Fruit fly (Drosophila melanogaster) whole organism, embryonic: ENCODE measurements around the gene THADA.

Experiments used
- B-H2 ChIP-seq: fragments of 200-800 bp; sonication (Bioruptor generic); optimal IDR thresholded peaks from 2 replicates; lab custom pipeline; 2018; ENCODE audit warnings: missing biosample characterization, mild to moderate bottlenecking, missing genetic modification characterization
- BEAF-32 ChIP-seq: fragments of 200-800 bp; sonication (Bioruptor generic); optimal IDR thresholded peaks from 3 replicates; lab custom pipeline; 2017; ENCODE audit warnings: missing biosample characterization, missing genetic modification characterization, mild to moderate bottlenecking, moderate library complexity, missing genetic modification reagents
- Bteb2 ChIP-seq: fragments of 200-800 bp; sonication (Bioruptor generic); optimal IDR thresholded peaks from 2 replicates; lab custom pipeline; 2016; ENCODE audit warnings: missing biosample characterization, missing genetic modification characterization
- CG10543 ChIP-seq: fragments of 200-800 bp; sonication (Bioruptor generic); optimal IDR thresholded peaks from 3 replicates; lab custom pipeline; 2017; ENCODE audit warnings: missing biosample characterization, mild to moderate bottlenecking, missing genetic modification characterization, moderate library complexity
- CG11247 ChIP-seq: fragments of 200-800 bp; sonication (Bioruptor generic); IDR thresholded peaks from 2 replicates; pipeline ENCODE4 v1.3.6; 2022; ENCODE audit warnings: missing biosample characterization, missing genetic modification characterization
- CG11696 ChIP-seq: fragments of 200-800 bp; sonication (Bioruptor generic); IDR thresholded peaks from 2 replicates; pipeline ENCODE4 v1.3.6; 2022; ENCODE audit warnings: missing biosample characterization, missing genetic modification characterization
- CG1529 ChIP-seq: fragments of 200-800 bp; sonication (Bioruptor generic); optimal IDR thresholded peaks from 3 replicates; lab custom pipeline; 2018; ENCODE audit warnings: missing biosample characterization, missing genetic modification characterization
- CG1647 ChIP-seq: fragments of 200-800 bp; sonication (Bioruptor generic); optimal IDR thresholded peaks from 3 replicates; lab custom pipeline; 2016; ENCODE audit warnings: missing biosample characterization, missing genetic modification characterization
- CG17186 ChIP-seq: fragments of 200-800 bp; sonication (Bioruptor generic); optimal IDR thresholded peaks from 3 replicates; lab custom pipeline; 2017; ENCODE audit warnings: missing biosample characterization, missing genetic modification reagents, missing genetic modification characterization
- CG1792 ChIP-seq: fragments of 200-800 bp; sonication (Bioruptor generic); optimal IDR thresholded peaks from 2 replicates; lab custom pipeline; 2016; ENCODE audit warnings: missing biosample characterization, missing genetic modification characterization
- CG18011 ChIP-seq: fragments of 200-800 bp; sonication (Bioruptor generic); optimal IDR thresholded peaks from 2 replicates; lab custom pipeline; 2017; ENCODE audit warnings: missing biosample characterization, missing genetic modification characterization, mild to moderate bottlenecking, moderate library complexity, missing genotype
- CG5180 ChIP-seq: fragments of 200-800 bp; sonication (Bioruptor generic); optimal IDR thresholded peaks from 3 replicates; lab custom pipeline; 2017; ENCODE audit warnings: missing biosample characterization, missing genetic modification characterization, mild to moderate bottlenecking, moderate library complexity, missing genetic modification reagents
- CG6654 ChIP-seq: fragments of 200-800 bp; sonication (Bioruptor generic); optimal IDR thresholded peaks from 2 replicates; lab custom pipeline; 2017; ENCODE audit warnings: missing biosample characterization, mild to moderate bottlenecking, missing genetic modification characterization
- CG6689 ChIP-seq: fragments of 200-800 bp; sonication (Bioruptor generic); IDR thresholded peaks from 2 replicates; pipeline ENCODE4 v1.3.6; 2022; ENCODE audit warnings: missing biosample characterization, missing genetic modification characterization
- CG7357 ChIP-seq: fragments of 200-800 bp; sonication (Bioruptor generic); IDR thresholded peaks from 3 replicates; pipeline ENCODE4 v1.3.6; 2022; ENCODE audit warnings: missing biosample characterization, missing genetic modification characterization
- CG8281 ChIP-seq: fragments of 200-800 bp; sonication (Bioruptor generic); optimal IDR thresholded peaks from 2 replicates; lab custom pipeline; 2018; ENCODE audit warnings: missing biosample characterization, mild to moderate bottlenecking, missing genetic modification characterization, moderate library complexity
- CG9727 ChIP-seq: fragments of 200-800 bp; sonication (Bioruptor generic); optimal IDR thresholded peaks from 3 replicates; lab custom pipeline; 2017; ENCODE audit warnings: missing biosample characterization, mild to moderate bottlenecking, missing genetic modification characterization
- Camta ChIP-seq: fragments of 200-800 bp; sonication (Bioruptor generic); optimal IDR thresholded peaks from 2 replicates; lab custom pipeline; 2016; ENCODE audit warnings: missing biosample characterization, missing genetic modification characterization
- Chrac-16 ChIP-seq: fragments of 200-800 bp; sonication (Bioruptor generic); optimal IDR thresholded peaks from 3 replicates; lab custom pipeline; 2016; ENCODE audit warnings: missing biosample characterization, missing genetic modification characterization
- Eip74EF ChIP-seq, 2 experiments: fragments of 200-800 bp in 1 of 2; fragments of >200 bp in 1 of 2; sonication (Bioruptor generic) in 1 of 2; optimal IDR thresholded peaks; 2 replicates each; lab custom pipeline; 2017 to 2019; ENCODE audit warnings: missing biosample characterization in 2 of 2, missing genetic modification characterization in 2 of 2, mild to moderate bottlenecking in 1 of 2, moderate library complexity in 1 of 2
- Elba2 ChIP-seq: fragments of 200-800 bp; sonication (Bioruptor generic); optimal IDR thresholded peaks from 3 replicates; lab custom pipeline; 2016; ENCODE audit warnings: missing biosample characterization, missing genetic modification characterization
- Fer1 ChIP-seq: fragments of 200-800 bp; sonication (Bioruptor generic); optimal IDR thresholded peaks from 2 replicates; lab custom pipeline; 2017; ENCODE audit warnings: missing biosample characterization, mild to moderate bottlenecking, missing genetic modification characterization
- Hand ChIP-seq: fragments of 200-800 bp; sonication (Bioruptor generic); optimal IDR thresholded peaks from 2 replicates; lab custom pipeline; 2017; ENCODE audit warnings: mild to moderate bottlenecking, missing biosample characterization, missing genetic modification reagents, missing genetic modification characterization
- Hey ChIP-seq: fragments of 200-800 bp; sonication (Bioruptor generic); optimal IDR thresholded peaks from 3 replicates; lab custom pipeline; 2018; ENCODE audit warnings: missing biosample characterization, mild to moderate bottlenecking, missing genetic modification characterization
- Spps ChIP-seq: fragments of 200-800 bp; sonication (Bioruptor generic); optimal IDR thresholded peaks from 2 replicates; lab custom pipeline; 2018; ENCODE audit warnings: missing biosample characterization, mild to moderate bottlenecking, missing genetic modification characterization
- Vsx1 ChIP-seq: fragments of 200-800 bp; sonication (Bioruptor generic); optimal IDR thresholded peaks from 2 replicates; lab custom pipeline; 2017; ENCODE audit warnings: missing biosample characterization, mild to moderate bottlenecking, missing genetic modification characterization, missing genetic modification reagents
- ac ChIP-seq: fragments of 200-800 bp; sonication (Bioruptor generic); optimal IDR thresholded peaks from 3 replicates; lab custom pipeline; 2017; ENCODE audit warnings: missing biosample characterization, mild to moderate bottlenecking, missing genetic modification characterization
- bigmax ChIP-seq: fragments of 200-800 bp; sonication (Bioruptor generic); optimal IDR thresholded peaks from 2 replicates; lab custom pipeline; 2018; ENCODE audit warnings: missing biosample characterization, mild to moderate bottlenecking, missing genetic modification characterization
- cad ChIP-seq: fragments of >200 bp; optimal IDR thresholded peaks from 2 replicates; lab custom pipeline; 2017; ENCODE audit warnings: missing biosample characterization, missing genetic modification characterization
- caup ChIP-seq: fragments of 200-800 bp; sonication (Bioruptor generic); optimal IDR thresholded peaks from 3 replicates; lab custom pipeline; 2017; ENCODE audit warnings: missing biosample characterization, mild to moderate bottlenecking, missing genetic modification characterization, moderate library complexity; ENCODE audit not compliant: severe bottlenecking
- da ChIP-seq: fragments of 200-800 bp; sonication (Bioruptor generic); optimal IDR thresholded peaks from 2 replicates; lab custom pipeline; 2016; ENCODE audit warnings: missing biosample characterization, missing genetic modification characterization
- dm ChIP-seq: fragments of 200-800 bp; sonication (Bioruptor generic); optimal IDR thresholded peaks from 3 replicates; lab custom pipeline; 2016; ENCODE audit warnings: missing biosample characterization, missing genetic modification characterization
- eve ChIP-seq, 2 experiments: fragments of >200 bp; optimal IDR thresholded peaks; 2 replicates each; lab custom pipeline; 2017; ENCODE audit warnings: missing biosample characterization in 2 of 2, missing genetic modification characterization in 2 of 2
- exex ChIP-seq: fragments of 200-800 bp; sonication (Bioruptor generic); optimal IDR thresholded peaks from 4 replicates; lab custom pipeline; 2018; ENCODE audit warnings: missing biosample characterization, mild to moderate bottlenecking, missing genetic modification characterization, moderate library complexity
- gfzf ChIP-seq: fragments of 200-800 bp; sonication (Bioruptor generic); optimal IDR thresholded peaks from 2 replicates; lab custom pipeline; 2016; ENCODE audit warnings: missing biosample characterization, mild to moderate bottlenecking, missing genetic modification characterization, moderate library complexity
- gsb-n ChIP-seq: fragments of 200-800 bp; sonication (Bioruptor generic); optimal IDR thresholded peaks from 3 replicates; lab custom pipeline; 2018; ENCODE audit warnings: missing biosample characterization, mild to moderate bottlenecking, missing genetic modification characterization
- inv ChIP-seq: fragments of 200-800 bp; sonication (Bioruptor generic); IDR thresholded peaks from 2 replicates; pipeline ENCODE4 v1.3.6; 2022; ENCODE audit warnings: missing biosample characterization, missing genetic modification characterization; ENCODE audit not compliant: partially characterized antibody
- luna ChIP-seq: fragments of 200-800 bp; sonication (Bioruptor generic); optimal IDR thresholded peaks from 2 replicates; lab custom pipeline; 2016; ENCODE audit warnings: missing biosample characterization, missing genetic modification characterization
- nmo ChIP-seq: fragments of 200-800 bp; sonication (Bioruptor generic); optimal IDR thresholded peaks from 2 replicates; lab custom pipeline; 2018; ENCODE audit warnings: missing biosample characterization, mild to moderate bottlenecking, missing genetic modification characterization, moderate library complexity
- odd ChIP-seq: fragments of 200-800 bp; sonication (Bioruptor generic); optimal IDR thresholded peaks from 2 replicates; lab custom pipeline; 2017; ENCODE audit warnings: missing biosample characterization, mild to moderate bottlenecking, missing genetic modification characterization
- pita ChIP-seq: fragments of 200-800 bp; sonication (Bioruptor generic); optimal IDR thresholded peaks from 2 replicates; lab custom pipeline; 2017; ENCODE audit warnings: missing biosample characterization, mild to moderate bottlenecking, missing genetic modification characterization
- schlank ChIP-seq: fragments of 200-800 bp; sonication (Bioruptor generic); optimal IDR thresholded peaks from 2 replicates; lab custom pipeline; 2018; ENCODE audit warnings: missing biosample characterization, mild to moderate bottlenecking, missing genetic modification characterization
- scrt ChIP-seq: fragments of 200-800 bp; sonication (Bioruptor generic); optimal IDR thresholded peaks from 2 replicates; lab custom pipeline; 2018; ENCODE audit warnings: missing biosample characterization, mild to moderate bottlenecking, missing genetic modification characterization, moderate library complexity
- seq ChIP-seq: fragments of 200-800 bp; sonication (Bioruptor generic); IDR thresholded peaks from 2 replicates; pipeline ENCODE4 v1.3.6; 2022; ENCODE audit warnings: missing biosample characterization, missing genetic modification characterization
- slp2 ChIP-seq: fragments of 200-800 bp; sonication (Bioruptor generic); optimal IDR thresholded peaks from 2 replicates; lab custom pipeline; 2016; ENCODE audit warnings: missing biosample characterization, missing genetic modification characterization
- ssp ChIP-seq: fragments of 200-800 bp; sonication (Bioruptor generic); IDR thresholded peaks from 2 replicates; pipeline ENCODE4 v1.3.6; 2022; ENCODE audit warnings: missing biosample characterization, missing genetic modification characterization
- tll ChIP-seq, 2 experiments: fragments of 200-800 bp in 1 of 2; fragments of >200 bp in 1 of 2; sonication (Bioruptor generic) in 1 of 2; optimal IDR thresholded peaks; 2 replicates each; lab custom pipeline; 2017 to 2019; ENCODE audit warnings: missing biosample characterization in 2 of 2, missing genetic modification characterization in 2 of 2, mild to moderate bottlenecking in 1 of 2, moderate library complexity in 1 of 2
- trem ChIP-seq: fragments of 200-800 bp; optimal IDR thresholded peaks from 3 replicates; lab custom pipeline; 2019; ENCODE audit warnings: missing biosample characterization, mild to moderate bottlenecking, missing genetic modification characterization, moderate library complexity
- ttk ChIP-seq: fragments of 200-800 bp; sonication (Bioruptor generic); IDR thresholded peaks from 2 replicates; pipeline ENCODE4 v2.1.2; 2022; ENCODE audit warnings: missing biosample characterization, missing genetic modification characterization

Gene THADA

dm6 chrX:19842397-19843261 lies 22.7 kb downstream of the THADA start (continued):
- TF ChIP-seq Chrac-16 (GFP tag; lab: Kevin White, UChicago) (peak; percentile 9), cad (GFP tag; lab: Kevin White, UChicago) (no peak), Fer1 (GFP tag; lab: Kevin White, UChicago) (no peak), Spps (no peak), scrt (GFP tag; lab: Kevin White, UChicago) (no peak), Elba2 (no peak), exex (tag; lab: Kevin White, UChicago) (no peak), ssp (GFP tag; lab: Robert Waterston, UW) (no peak), nmo (GFP tag; lab: Kevin White, UChicago) (no peak), CG1792 (GFP tag; lab: Kevin White, UChicago) (no peak), odd (no peak), ttk (no peak), trem (tag; lab: Kevin White, UChicago) (peak; percentile 10), da (no peak), Bteb2 (GFP tag; lab: Kevin White, UChicago) (no peak), CG11247 (GFP tag; lab: Robert Waterston, UW) (no peak), CG1647 (GFP tag; lab: Kevin White, UChicago) (no peak), CG7357 (GFP tag; lab: Robert Waterston, UW) (no peak), Hand (GFP tag; lab: Kevin White, UChicago) (no peak), ac (peak; percentile 93), Camta (GFP tag; lab: Kevin White, UChicago) (no peak), dm (GFP tag; lab: Kevin White, UChicago) (no peak), B-H2 (GFP tag; lab: Kevin White, UChicago) (no peak), CG5180 (GFP tag; lab: Kevin White, UChicago) (no peak), CG11696 (GFP tag; lab: Robert Waterston, UW) (no peak), Eip74EF (GFP tag; optimal IDR thresholded peaks at IDR 0.05; lab: Kevin White, UChicago) (no peak), CG10543 (GFP tag; lab: Kevin White, UChicago) (no peak), schlank (tag; lab: Kevin White, UChicago) (no peak), CG18011 (no peak), BEAF-32 (no peak), bigmax (GFP tag; lab: Kevin White, UChicago) (no peak), Hey (no peak), CG6654 (no peak), CG1529 (GFP tag; lab: Kevin White, UChicago) (no peak), Vsx1 (GFP tag; lab: Kevin White, UChicago) (no peak), eve (GFP tag; optimal IDR thresholded peaks at IDR 0.05; lab: Kevin White, UChicago) (no peak), tll (GFP tag; optimal IDR thresholded peaks at IDR 0.05; lab: Kevin White, UChicago) (no peak), CG17186 (GFP tag; lab: Kevin White, UChicago) (no peak), inv (GFP tag; lab: Robert Waterston, UW) (no peak), gsb-n (tag; lab: Kevin White, UChicago) (no peak), seq (GFP tag; lab: Robert Waterston, UW) (no peak), gfzf (GFP tag; lab: Kevin White, UChicago) (no peak), pita (GFP tag; lab: Kevin White, UChicago) (no peak), CG9727 (GFP tag; lab: Kevin White, UChicago) (peak; percentile 59), slp2 (no peak), CG8281 (tag; lab: Kevin White, UChicago) (no peak), caup (GFP tag; lab: Kevin White, UChicago) (no peak), CG6689 (no peak), luna (GFP tag; lab: Kevin White, UChicago) (no peak)
